Worm (Caenorhabditis elegans) whole organism, L2 larva: ENCODE results near the gene msp-40.
"Not testable (repeated sequence)": the region's sequence is repeated elsewhere in the genome, so short reads cannot be mapped to it uniquely, and the experiment has no call there.

Experiments
- C34F6.9 ChIP-seq: fragments of 150-350 bp; optimal IDR thresholded peaks from 2 replicates; lab custom pipeline; 2014; ENCODE audit warnings: missing biosample characterization, missing genetic modification characterization
- F13H6.1 ChIP-seq: sonication (generic microtip); optimal IDR thresholded peaks from 2 replicates; lab custom pipeline; 2016; ENCODE audit warnings: missing genetic modification characterization, missing compliant biosample characterization
- R02D3.7 ChIP-seq: fragments of 150-350 bp; optimal IDR thresholded peaks from 2 replicates; lab custom pipeline; 2014; ENCODE audit warnings: missing biosample characterization, missing genetic modification characterization
- alr-1 ChIP-seq: fragments of 150-350 bp; optimal IDR thresholded peaks from 2 replicates; lab custom pipeline; 2014; ENCODE audit warnings: missing biosample characterization, missing genetic modification characterization
- ama-1 ChIP-seq: fragments of 150-350 bp; optimal IDR thresholded peaks from 2 replicates; lab custom pipeline; 2018; ENCODE audit warnings: inconsistent platforms
- blmp-1 ChIP-seq: sonication (generic microtip); optimal IDR thresholded peaks from 2 replicates; lab custom pipeline; 2017; ENCODE audit warnings: missing genetic modification characterization, mild to moderate bottlenecking, missing compliant biosample characterization, antibody characterized with exemption, moderate library complexity; ENCODE audit not compliant: insufficient read depth
- ceh-16 ChIP-seq: fragments of 150-350 bp; optimal IDR thresholded peaks from 2 replicates; lab custom pipeline; 2014; ENCODE audit warnings: missing biosample characterization, missing genetic modification characterization
- crh-2 ChIP-seq: sonication (generic microtip); optimal IDR thresholded peaks from 2 replicates; lab custom pipeline; 2017; ENCODE audit warnings: missing biosample characterization, missing genetic modification characterization
- dmd-4 ChIP-seq: sonication (generic microtip); optimal IDR thresholded peaks from 2 replicates; lab custom pipeline; 2017; ENCODE audit warnings: missing biosample characterization, missing genetic modification characterization
- elt-1 ChIP-seq: fragments of 150-350 bp; optimal IDR thresholded peaks from 2 replicates; lab custom pipeline; 2014; ENCODE audit warnings: missing biosample characterization, missing genetic modification characterization
- elt-3 ChIP-seq: sonication (generic microtip); optimal IDR thresholded peaks from 2 replicates; lab custom pipeline; 2017; ENCODE audit warnings: missing biosample characterization, missing genetic modification characterization
- fos-1 ChIP-seq: fragments of 150-350 bp; optimal IDR thresholded peaks from 2 replicates; lab custom pipeline; 2014; ENCODE audit warnings: missing biosample characterization, missing genetic modification characterization
- gmeb-1 ChIP-seq: fragments of 150-350 bp; optimal IDR thresholded peaks from 2 replicates; lab custom pipeline; 2014; ENCODE audit warnings: missing biosample characterization, missing genetic modification characterization
- lin-11 ChIP-seq: fragments of 150-350 bp; sonication (generic microtip); optimal IDR thresholded peaks from 2 replicates; lab custom pipeline; 2014; ENCODE audit warnings: missing biosample characterization, missing genetic modification characterization, inconsistent platforms, mixed read lengths
- lin-13 ChIP-seq: fragments of 150-350 bp; optimal IDR thresholded peaks from 2 replicates; lab custom pipeline; 2014; ENCODE audit warnings: missing biosample characterization, missing genetic modification reagents, missing genetic modification characterization
- lin-39 ChIP-seq: fragments of 150-350 bp; optimal IDR thresholded peaks from 2 replicates; lab custom pipeline; 2014; ENCODE audit warnings: missing biosample characterization, missing genetic modification reagents, missing genetic modification characterization
- lsy-2 ChIP-seq, 2 experiments: fragments of 150-350 bp in 1 of 2; sonication (generic microtip) in 1 of 2; optimal IDR thresholded peaks; 2 replicates each; lab custom pipeline; 2014 to 2017; ENCODE audit warnings: missing biosample characterization in 2 of 2, missing genetic modification characterization in 2 of 2
- mab-5 ChIP-seq: fragments of 150-350 bp; optimal IDR thresholded peaks from 2 replicates; lab custom pipeline; 2014; ENCODE audit warnings: missing biosample characterization, missing genetic modification characterization
- mbf-1 ChIP-seq: sonication (generic microtip); optimal IDR thresholded peaks from 2 replicates; lab custom pipeline; 2017; ENCODE audit warnings: missing biosample characterization, missing genetic modification characterization
- nhr-10 ChIP-seq: sonication (generic microtip); optimal IDR thresholded peaks from 2 replicates; lab custom pipeline; 2017; ENCODE audit warnings: missing biosample characterization, missing genetic modification characterization
- nhr-11 ChIP-seq: fragments of 150-350 bp; optimal IDR thresholded peaks from 2 replicates; lab custom pipeline; 2014; ENCODE audit warnings: missing biosample characterization, missing genetic modification characterization
- nhr-12 ChIP-seq: fragments of 150-350 bp; optimal IDR thresholded peaks from 2 replicates; lab custom pipeline; 2014; ENCODE audit warnings: missing biosample characterization, missing genetic modification characterization
- nhr-129 ChIP-seq: fragments of 150-350 bp; optimal IDR thresholded peaks from 2 replicates; lab custom pipeline; 2014; ENCODE audit warnings: missing biosample characterization, missing genetic modification characterization
- nhr-23 ChIP-seq: fragments of 150-350 bp; optimal IDR thresholded peaks from 2 replicates; lab custom pipeline; 2014; ENCODE audit warnings: missing biosample characterization, missing genetic modification reagents, missing genetic modification characterization
- nhr-237 ChIP-seq: fragments of 150-350 bp; optimal IDR thresholded peaks from 2 replicates; lab custom pipeline; 2014; ENCODE audit warnings: missing biosample characterization, missing genetic modification characterization
- nhr-6 ChIP-seq: fragments of 150-350 bp; optimal IDR thresholded peaks from 2 replicates; lab custom pipeline; 2014; ENCODE audit warnings: missing biosample characterization, missing genetic modification characterization
- peb-1 ChIP-seq: fragments of 150-350 bp; optimal IDR thresholded peaks from 2 replicates; lab custom pipeline; 2014; ENCODE audit warnings: missing biosample characterization, missing genetic modification characterization
- sma-3 ChIP-seq: sonication (generic microtip); optimal IDR thresholded peaks from 2 replicates; lab custom pipeline; 2016; ENCODE audit warnings: missing genetic modification reagents, missing genetic modification characterization, missing compliant biosample characterization
- sma-9 ChIP-seq, 2 experiments: fragments of 150-350 bp in 1 of 2; sonication (generic microtip) in 1 of 2; optimal IDR thresholded peaks; 2 replicates each; lab custom pipeline; 2014 to 2016; ENCODE audit warnings: missing genetic modification characterization in 2 of 2, mild to moderate bottlenecking in 1 of 2, missing biosample characterization in 1 of 2, missing compliant biosample characterization in 1 of 2, missing genetic modification reagents in 1 of 2, moderate library complexity in 1 of 2
- snpc-4 ChIP-seq: fragments of 150-350 bp; optimal IDR thresholded peaks from 2 replicates; lab custom pipeline; 2014; ENCODE audit warnings: missing biosample characterization, missing genetic modification characterization
- unc-62 ChIP-seq: fragments of 150-350 bp; optimal IDR thresholded peaks from 2 replicates; lab custom pipeline; 2014; ENCODE audit warnings: missing biosample characterization, missing genetic modification reagents, missing genetic modification characterization
- zag-1 ChIP-seq: fragments of 150-350 bp; optimal IDR thresholded peaks from 2 replicates; lab custom pipeline; 2014; ENCODE audit warnings: missing biosample characterization, missing genetic modification characterization
- ztf-1 ChIP-seq: fragments of 200-800 bp; sonication (Bioruptor generic); conservative IDR thresholded peaks from 2 replicates; pipeline ENCODE4 v1.3.6; 2022; ENCODE audit warnings: missing genetic modification characterization, missing compliant biosample characterization
- ztf-11 ChIP-seq: sonication (generic microtip); optimal IDR thresholded peaks from 2 replicates; lab custom pipeline; 2017; ENCODE audit warnings: missing biosample characterization, missing genetic modification characterization
- ztf-4 ChIP-seq: fragments of 150-350 bp; optimal IDR thresholded peaks from 2 replicates; lab custom pipeline; 2014; ENCODE audit warnings: missing biosample characterization, missing genetic modification characterization

Gene msp-40

ce11 chrII:4825133-4825532 is at the start of gene msp-40, which contains the start of gene C33F10.8:
TSS of gene msp-40 (plus strand) at chrII:4825414.
TSS of gene C33F10.8 (minus strand) at chrII:4825233.
- not testable (repeated sequence) for TF ChIP-seq ztf-1; F13H6.1 (tag; lab: Kevin White, UChicago); dmd-4 (tag; lab: Kevin White, UChicago)

ce11 chrII:4775802-4776201 is 49.4 kb upstream of the msp-40 start:
- TF ChIP-seq nhr-12 (tag; lab: Kevin White, UChicago): no peak
- TF ChIP-seq ztf-11 (tag; lab: Kevin White, UChicago): no peak
- TF ChIP-seq blmp-1 (tag; lab: Kevin White, UChicago): no peak
- no peak for TF ChIP-seq lin-13
- no peak for TF ChIP-seq ceh-16
- no peak for TF ChIP-seq nhr-129 (tag; lab: Kevin White, UChicago)
- no peak for TF ChIP-seq C34F6.9 (tag; lab: Kevin White, UChicago)
- no peak for TF ChIP-seq gmeb-1 (tag; lab: Kevin White, UChicago)
- TF ChIP-seq nhr-237 (tag; lab: Kevin White, UChicago): no peak
- no peak for TF ChIP-seq mab-5 (tag; lab: Kevin White, UChicago)
- TF ChIP-seq lin-39: no peak
- TF ChIP-seq elt-1: no peak
- TF ChIP-seq lsy-2 (tag; optimal IDR thresholded peaks at IDR 0.05; lab: Kevin White, UChicago): no peak
- no peak for TF ChIP-seq sma-3 (GFP tag; lab: Kevin White, UChicago)
- no peak for TF ChIP-seq snpc-4 (tag; lab: Kevin White, UChicago)
- TF ChIP-seq zag-1 (tag; lab: Kevin White, UChicago): no peak
- no peak for TF ChIP-seq dmd-4 (tag; lab: Kevin White, UChicago)
- TF ChIP-seq, all 48 proteins: peak for 0

ce11 chrII:4776933-4777332 is 48.3 kb upstream of the msp-40 start, which contains the start of gene F26G1.11:
TSS of gene F26G1.11 (plus strand) at chrII:4777137.
- TF ChIP-seq peb-1 (tag; lab: Kevin White, UChicago) (no peak), sma-9 (GFP tag; optimal IDR thresholded peaks at IDR 0.05; lab: Kevin White, UChicago) (peak; percentile 18), sma-9 (tag; optimal IDR thresholded peaks at IDR 0.05; lab: Kevin White, UChicago) (no peak), gmeb-1 (tag; lab: Kevin White, UChicago) (no peak), ztf-11 (tag; lab: Kevin White, UChicago) (no peak), elt-1 (no peak), alr-1 (tag; lab: Kevin White, UChicago) (no peak), zag-1 (tag; lab: Kevin White, UChicago) (no peak), crh-2 (tag; lab: Kevin White, UChicago) (peak; percentile 16), fos-1 (tag; lab: Kevin White, UChicago) (peak; percentile 90)
- TF ChIP-seq, all 48 proteins: peak for 3

ce11 chrII:4779753-4780152 is 45.5 kb upstream of the msp-40 start:
- TF ChIP-seq nhr-10 (no peak), dmd-4 (tag; lab: Kevin White, UChicago) (no peak), elt-1 (no peak), elt-3 (tag; lab: Kevin White, UChicago) (no peak), crh-2 (tag; lab: Kevin White, UChicago) (no peak), ztf-1 (no peak), mbf-1 (no peak), nhr-11 (tag; lab: Kevin White, UChicago) (no peak), lin-39 (no peak), R02D3.7 (tag; lab: Kevin White, UChicago) (no peak), mab-5 (tag; lab: Kevin White, UChicago) (no peak), zag-1 (tag; lab: Kevin White, UChicago) (no peak), lin-13 (no peak), nhr-12 (tag; lab: Kevin White, UChicago) (no peak), ztf-4 (tag; lab: Kevin White, UChicago) (no peak), lsy-2 (tag; optimal IDR thresholded peaks at IDR 0.05; lab: Kevin White, UChicago) (no peak), ceh-16 (no peak), nhr-237 (tag; lab: Kevin White, UChicago) (no peak), nhr-23 (tag; lab: Kevin White, UChicago) (no peak)

ce11 chrII:4784436-4784835 is 40.8 kb upstream of the msp-40 start, which contains the start of gene nep-12:
TSS of gene nep-12 (minus strand) at chrII:4784536.
- no peak for TF ChIP-seq crh-2 (tag; lab: Kevin White, UChicago)
- no peak for TF ChIP-seq C34F6.9 (tag; lab: Kevin White, UChicago)
- TF ChIP-seq ama-1 (lab: Kevin White, UChicago): no peak
- TF ChIP-seq lin-11 (tag; lab: Kevin White, UChicago): no peak
- TF ChIP-seq lin-39: no peak
- no peak for TF ChIP-seq unc-62 (GFP tag; lab: Kevin White, UChicago)
- TF ChIP-seq ceh-16: no peak
- TF ChIP-seq nhr-10: no peak
- no peak for TF ChIP-seq nhr-237 (tag; lab: Kevin White, UChicago)
- TF ChIP-seq nhr-6: no peak
